Worm (Caenorhabditis elegans) whole organism, L4 larva: ENCODE results near the gene F08F1.3.
A peak's percentile ranks its signal among the peaks of the same experiment; 100 is the strongest.

Source experiments
- D1046.2 ChIP-seq: fragments of 200-800 bp; sonication (Bioruptor generic); IDR thresholded peaks from 2 replicates; pipeline ENCODE4 v1.3.6; 2022; ENCODE audit warnings: missing genetic modification characterization, missing compliant biosample characterization
- F49E8.2 ChIP-seq: sonication (generic microtip); optimal IDR thresholded peaks from 2 replicates; lab custom pipeline; 2016; ENCODE audit warnings: missing compliant biosample characterization, mild to moderate bottlenecking, missing genetic modification characterization, borderline replicate concordance
- R02D3.7 ChIP-seq: fragments of 150-350 bp; sonication (generic microtip); optimal IDR thresholded peaks from 3 replicates; lab custom pipeline; 2014; ENCODE audit warnings: missing biosample characterization, missing genetic modification characterization
- T20F7.1 ChIP-seq: fragments of 200-800 bp; sonication (Bioruptor generic); optimal IDR thresholded peaks from 2 replicates; lab custom pipeline; 2018; ENCODE audit warnings: mild to moderate bottlenecking, missing genetic modification characterization, missing compliant biosample characterization
- T26A8.4 ChIP-seq: fragments of 200-800 bp; sonication (Bioruptor generic); IDR thresholded peaks from 2 replicates; pipeline ENCODE4 v1.3.6; 2022; ENCODE audit warnings: missing genetic modification characterization, missing compliant biosample characterization
- Y105C5A.15 ChIP-seq: fragments of 200-800 bp; sonication (Bioruptor generic); IDR thresholded peaks from 2 replicates; pipeline ENCODE4 v1.3.6; 2022; ENCODE audit warnings: missing genetic modification characterization, missing compliant biosample characterization
- Y48G9A.11 ChIP-seq: fragments of 200-800 bp; sonication (Bioruptor generic); IDR thresholded peaks from 2 replicates; pipeline ENCODE4 v1.3.6; 2022; ENCODE audit warnings: missing genetic modification reagents, missing genetic modification characterization, missing compliant biosample characterization
- ZK546.5 ChIP-seq, 2 experiments: sonication (generic microtip); optimal IDR thresholded peaks; 2 replicates each; lab custom pipeline; 2017; ENCODE audit warnings: missing biosample characterization in 2 of 2, missing genetic modification characterization in 2 of 2
- aha-1 ChIP-seq: fragments of 150-350 bp; peaks from one replicate; lab custom pipeline; 2014; ENCODE audit warnings: missing biosample characterization, missing genetic modification characterization
- aly-2 ChIP-seq: sonication (generic microtip); optimal IDR thresholded peaks from 2 replicates; lab custom pipeline; 2018; ENCODE audit warnings: missing biosample characterization, missing genetic modification characterization
- ama-1 ChIP-seq: fragments of 150-350 bp; optimal IDR thresholded peaks from 2 replicates; lab custom pipeline; 2014; ENCODE audit warnings: inconsistent platforms, mixed read lengths
- arid-1 ChIP-seq: fragments of 200-800 bp; sonication (Bioruptor generic); conservative IDR thresholded peaks from 2 replicates; pipeline ENCODE4 v1.3.6; 2022; ENCODE audit warnings: missing genetic modification reagents, missing genetic modification characterization, missing compliant biosample characterization
- ceh-44 ChIP-seq: fragments of 200-800 bp; sonication (Bioruptor generic); IDR thresholded peaks from 2 replicates; pipeline ENCODE4 v1.3.6; 2022; ENCODE audit warnings: missing genetic modification reagents, missing genetic modification characterization, missing compliant biosample characterization
- ceh-62 ChIP-seq: sonication (generic microtip); optimal IDR thresholded peaks from 2 replicates; lab custom pipeline; 2017; ENCODE audit warnings: missing biosample characterization, missing genetic modification characterization
- ceh-82 ChIP-seq: sonication (generic microtip); optimal IDR thresholded peaks from 2 replicates; lab custom pipeline; 2017; ENCODE audit warnings: missing biosample characterization, missing genetic modification characterization
- ces-1 ChIP-seq: fragments of 150-350 bp; sonication (generic microtip); optimal IDR thresholded peaks from 4 replicates; lab custom pipeline; 2014; ENCODE audit warnings: missing biosample characterization, missing genetic modification reagents, missing genetic modification characterization
- cey-2 ChIP-seq: sonication (generic microtip); optimal IDR thresholded peaks from 3 replicates; lab custom pipeline; 2017; ENCODE audit warnings: missing genetic modification characterization, mild to moderate bottlenecking, missing compliant biosample characterization, antibody characterized with exemption, borderline replicate concordance; ENCODE audit not compliant: insufficient read depth
- daf-16 ChIP-seq, 3 experiments: sonication (generic microtip); optimal IDR thresholded peaks; 2 replicates each; lab custom pipeline; 2016 to 2017; ENCODE audit warnings: missing genetic modification characterization in 3 of 3, missing genetic modification reagents in 3 of 3, mild to moderate bottlenecking in 2 of 3, missing compliant biosample characterization in 2 of 3, missing biosample characterization in 1 of 3, moderate library complexity in 1 of 3
- daf-19 ChIP-seq: fragments of 200-800 bp; sonication (Bioruptor generic); conservative IDR thresholded peaks from 2 replicates; pipeline ENCODE4 v1.3.6; 2022; ENCODE audit warnings: missing genetic modification characterization, missing compliant biosample characterization
- dmd-6 ChIP-seq: fragments of 200-800 bp; sonication (Bioruptor generic); IDR thresholded peaks from 2 replicates; pipeline ENCODE4 v1.3.6; 2022; ENCODE audit warnings: missing genetic modification reagents, missing genetic modification characterization, missing compliant biosample characterization
- dmd-9 ChIP-seq: fragments of 200-800 bp; sonication (Bioruptor generic); IDR thresholded peaks from 2 replicates; pipeline ENCODE4 v1.3.6; 2022; ENCODE audit warnings: missing genetic modification reagents, missing genetic modification characterization, missing compliant biosample characterization
- dpl-1 ChIP-seq: fragments of 150-350 bp; optimal IDR thresholded peaks from 2 replicates; lab custom pipeline; 2014; ENCODE audit warnings: missing biosample characterization, missing genetic modification reagents, missing genetic modification characterization
- dve-1 ChIP-seq: sonication (generic microtip); optimal IDR thresholded peaks from 2 replicates; lab custom pipeline; 2017; ENCODE audit warnings: antibody characterized with exemption, mild to moderate bottlenecking, missing genetic modification characterization, missing compliant biosample characterization; ENCODE audit not compliant: insufficient read depth
- fos-1 ChIP-seq: fragments of 150-350 bp; optimal IDR thresholded peaks from 2 replicates; lab custom pipeline; 2014; ENCODE audit warnings: missing biosample characterization, missing genetic modification characterization
- gei-8 ChIP-seq: fragments of 200-800 bp; sonication (Bioruptor generic); optimal IDR thresholded peaks from 2 replicates; lab custom pipeline; 2018; ENCODE audit warnings: mild to moderate bottlenecking, missing genetic modification characterization, missing compliant biosample characterization
- hlh-11 ChIP-seq: fragments of 200-800 bp; sonication (Bioruptor generic); optimal IDR thresholded peaks from 2 replicates; lab custom pipeline; 2018; ENCODE audit warnings: mild to moderate bottlenecking, missing genetic modification characterization, missing compliant biosample characterization
- lin-1 ChIP-seq: fragments of 200-800 bp; sonication (Bioruptor generic); IDR thresholded peaks from 2 replicates; pipeline ENCODE4 v1.3.6; 2022; ENCODE audit warnings: missing genetic modification reagents, missing genetic modification characterization, missing compliant biosample characterization
- lin-13 ChIP-seq: fragments of 150-350 bp; optimal IDR thresholded peaks from 2 replicates; lab custom pipeline; 2014; ENCODE audit warnings: missing biosample characterization, missing genetic modification reagents, missing genetic modification characterization
- lin-15B ChIP-seq: fragments of 150-350 bp; sonication (generic microtip); optimal IDR thresholded peaks from 3 replicates; lab custom pipeline; 2014; ENCODE audit warnings: missing biosample characterization, missing genetic modification characterization
- lin-29 ChIP-seq: fragments of 200-800 bp; sonication (Bioruptor generic); IDR thresholded peaks from 2 replicates; pipeline ENCODE4 v1.3.6; 2022; ENCODE audit warnings: missing genetic modification reagents, missing genetic modification characterization, missing compliant biosample characterization
- lin-38 ChIP-seq: fragments of 200-800 bp; sonication (Bioruptor generic); IDR thresholded peaks from 2 replicates; pipeline ENCODE4 v1.3.6; 2022; ENCODE audit warnings: missing genetic modification reagents, missing genetic modification characterization, missing compliant biosample characterization
- lir-3 ChIP-seq: sonication (generic microtip); optimal IDR thresholded peaks from 2 replicates; lab custom pipeline; 2016; ENCODE audit warnings: mild to moderate bottlenecking, missing genetic modification characterization, missing compliant biosample characterization
- madf-9 ChIP-seq: fragments of 200-800 bp; sonication (Bioruptor generic); conservative IDR thresholded peaks from 2 replicates; pipeline ENCODE4 v1.3.6; 2022; ENCODE audit warnings: missing genetic modification reagents, missing genetic modification characterization, missing compliant biosample characterization
- nhr-10 ChIP-seq: fragments of 150-350 bp; optimal IDR thresholded peaks from 2 replicates; lab custom pipeline; 2014; ENCODE audit warnings: missing biosample characterization, missing genetic modification characterization
- nhr-102 ChIP-seq: sonication (generic microtip); optimal IDR thresholded peaks from 2 replicates; lab custom pipeline; 2016; ENCODE audit warnings: mild to moderate bottlenecking, missing genetic modification characterization, moderate library complexity, missing compliant biosample characterization
- nhr-111 ChIP-seq: fragments of 200-800 bp; sonication (Bioruptor generic); optimal IDR thresholded peaks from 2 replicates; lab custom pipeline; 2018; ENCODE audit warnings: mild to moderate bottlenecking, missing genetic modification characterization, missing compliant biosample characterization
- nhr-28 ChIP-seq: fragments of 150-350 bp; optimal IDR thresholded peaks from 2 replicates; lab custom pipeline; 2014; ENCODE audit warnings: missing biosample characterization, missing genetic modification characterization
- nhr-41 ChIP-seq: fragments of 200-800 bp; sonication (Bioruptor generic); IDR thresholded peaks from 2 replicates; pipeline ENCODE4 v1.3.6; 2022; ENCODE audit warnings: missing genetic modification reagents, missing genetic modification characterization, missing compliant biosample characterization
- pqm-1 ChIP-seq: sonication (generic microtip); optimal IDR thresholded peaks from 2 replicates; lab custom pipeline; 2017; ENCODE audit warnings: missing biosample characterization, missing genetic modification characterization
- saeg-2 ChIP-seq: fragments of 200-800 bp; sonication (Bioruptor generic); IDR thresholded peaks from 2 replicates; pipeline ENCODE4 v1.3.6; 2022; ENCODE audit warnings: missing genetic modification reagents, missing genetic modification characterization, missing compliant biosample characterization
- sdz-12 ChIP-seq: fragments of 200-800 bp; sonication (Bioruptor generic); optimal IDR thresholded peaks from 2 replicates; lab custom pipeline; 2018; ENCODE audit warnings: mild to moderate bottlenecking, missing genetic modification characterization, missing compliant biosample characterization
- skn-1 ChIP-seq: fragments of 150-350 bp; optimal IDR thresholded peaks from 2 replicates; lab custom pipeline; 2014; ENCODE audit warnings: missing biosample characterization, missing genetic modification characterization
- snpc-4 ChIP-seq: fragments of 150-350 bp; optimal IDR thresholded peaks from 2 replicates; lab custom pipeline; 2014; ENCODE audit warnings: missing biosample characterization, missing genetic modification characterization
- spr-1 ChIP-seq: sonication (generic microtip); optimal IDR thresholded peaks from 2 replicates; lab custom pipeline; 2016; ENCODE audit warnings: mild to moderate bottlenecking, missing genetic modification characterization, missing compliant biosample characterization
- tra-1 ChIP-seq: fragments of 200-800 bp; sonication (Bioruptor generic); IDR thresholded peaks from 2 replicates; pipeline ENCODE4 v1.3.6; 2022; ENCODE audit warnings: missing genetic modification reagents, missing genetic modification characterization, missing compliant biosample characterization
- unc-62 ChIP-seq, 3 experiments: fragments of 150-350 bp in 1 of 3; sonication (generic microtip); optimal IDR thresholded peaks in 2 of 3; peaks in 1 of 3; 1 replicate in 1 of 3; 2 replicates in 2 of 3; lab custom pipeline; 2014 to 2017; ENCODE audit warnings: missing biosample characterization in 3 of 3, missing genetic modification characterization in 3 of 3, missing genetic modification reagents in 3 of 3, missing genotype in 1 of 3
- vab-7 ChIP-seq: fragments of 200-800 bp; sonication (Bioruptor generic); IDR thresholded peaks from 2 replicates; pipeline ENCODE4 v1.3.6; 2022; ENCODE audit warnings: missing genetic modification reagents, missing genetic modification characterization, missing compliant biosample characterization
- zag-1 ChIP-seq: fragments of 150-350 bp; optimal IDR thresholded peaks from 2 replicates; lab custom pipeline; 2014; ENCODE audit warnings: missing biosample characterization, missing genetic modification characterization

Gene F08F1.3

DNA sequence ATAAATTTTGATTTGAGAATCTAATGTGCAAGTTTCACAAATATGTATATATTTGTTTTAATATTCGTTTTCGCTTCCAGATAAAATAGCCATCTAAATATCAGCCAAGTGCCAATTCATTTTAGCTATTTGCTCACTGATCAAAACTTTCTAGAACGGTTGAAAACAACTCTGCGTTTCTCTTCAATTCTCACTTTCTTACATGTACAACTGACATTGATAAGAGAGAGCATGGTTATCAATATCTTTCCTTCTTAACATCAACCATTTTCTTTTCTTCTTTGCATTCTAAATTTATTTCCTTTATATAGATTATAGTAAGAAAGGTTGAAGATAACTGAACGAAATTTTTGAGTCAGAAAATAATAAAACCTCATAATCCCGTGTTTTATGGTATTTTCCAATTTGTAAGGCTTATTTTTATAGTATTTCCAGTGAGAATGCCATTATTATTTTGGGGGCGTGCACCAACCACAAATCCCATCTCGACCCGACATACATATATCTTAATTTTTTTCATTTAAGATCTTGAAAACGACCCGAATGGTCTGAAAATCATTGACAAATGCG is at the start of gene F08F1.3:
Gene F08F1.3, plus strand, starts transcription at position 520 of the 570 bp plus-strand sequence.
- TF ChIP-seq dpl-1 (no peak), dve-1 (tag; lab: Kevin White, UChicago) (peak; percentile 78), nhr-28 (peak; percentile 52), dmd-6 (GFP tag; lab: Robert Waterston, UW) (peak; percentile 29; the same call in 1 of the 2 replicates), lin-29 (GFP tag; lab: Robert Waterston, UW) (no peak), sdz-12 (GFP tag; lab: Kevin White, UChicago) (no peak), tra-1 (GFP tag; lab: Robert Waterston, UW) (no peak), nhr-41 (GFP tag; lab: Robert Waterston, UW) (no peak), nhr-102 (no peak), pqm-1 (tag; lab: Kevin White, UChicago) (peak; percentile 80), nhr-10 (tag; lab: Kevin White, UChicago) (no peak), ceh-82 (tag; lab: Kevin White, UChicago) (no peak), hlh-11 (tag; lab: Kevin White, UChicago) (peak; percentile 21), skn-1 (tag; lab: Kevin White, UChicago) (no peak), daf-19 (no peak), daf-16 (GFP tag; optimal IDR thresholded peaks at IDR 0.05; lab: Kevin White, UChicago) (no peak), daf-16 (tag; optimal IDR thresholded peaks at IDR 0.05; lab: Kevin White, UChicago) (peak; percentile 83), ama-1 (lab: Kevin White, UChicago) (no peak)

DNA sequence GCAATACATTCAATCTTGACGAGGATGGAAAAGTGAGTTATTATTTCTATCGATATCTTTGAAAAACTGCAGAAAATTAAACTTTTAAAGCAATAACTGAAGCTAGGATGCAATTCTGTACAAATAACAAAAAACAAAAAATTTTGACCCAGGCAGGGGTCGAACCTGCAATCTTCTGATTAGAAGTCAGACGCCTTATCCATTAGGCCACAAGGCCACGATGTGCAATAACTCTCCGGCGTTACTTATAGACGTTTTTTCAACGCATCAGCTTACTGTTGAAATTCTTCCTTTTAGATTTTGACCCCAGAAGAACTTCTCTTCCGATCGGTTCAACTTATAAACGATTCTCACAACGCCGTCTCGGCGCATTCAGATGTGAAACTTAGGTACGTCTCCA is 47.0 kb upstream of the F08F1.3 start:
- TF ChIP-seq unc-62 (GFP tag; optimal IDR thresholded peaks at IDR 0.05 in 1 of 2; lab: Kevin White, UChicago) (no peak), unc-62 (tag; optimal IDR thresholded peaks at IDR 0.05; lab: Kevin White, UChicago) (no peak), lin-13 (GFP tag; lab: Kevin White, UChicago) (no peak), ces-1 (no peak), dve-1 (tag; lab: Kevin White, UChicago) (peak; percentile 3), spr-1 (no peak), ceh-82 (tag; lab: Kevin White, UChicago) (no peak), nhr-41 (GFP tag; lab: Robert Waterston, UW) (peak; percentile 43; the same call in 1 of the 2 replicates), arid-1 (GFP tag; lab: Robert Waterston, UW) (0 out of 2 replicates have a peak, but pooled peaks have one; percentile 30), ceh-62 (tag; lab: Kevin White, UChicago) (no peak), vab-7 (GFP tag; lab: Robert Waterston, UW) (peak; percentile 77), snpc-4 (tag; lab: Kevin White, UChicago) (no peak), lin-15B (tag; lab: Kevin White, UChicago) (no peak), aly-2 (no peak), Y48G9A.11 (GFP tag; lab: Robert Waterston, UW) (peak; percentile 70), D1046.2 (0 out of 2 replicates have a peak, but pooled peaks have one; percentile 13), F49E8.2 (tag; lab: Kevin White, UChicago) (peak; percentile 22), Y105C5A.15 (GFP tag; lab: Robert Waterston, UW) (peak; percentile 81; the same call in 1 of the 2 replicates), T20F7.1 (GFP tag; lab: Kevin White, UChicago) (peak; percentile 17), dmd-9 (GFP tag; lab: Robert Waterston, UW) (no peak), nhr-28 (no peak), lin-1 (GFP tag; lab: Robert Waterston, UW) (peak; percentile 47; the same call in 1 of the 2 replicates), fos-1 (no peak), tra-1 (GFP tag; lab: Robert Waterston, UW) (peak; percentile 85), zag-1 (no peak), gei-8 (GFP tag; lab: Kevin White, UChicago) (peak; percentile 29), ceh-44 (GFP tag; lab: Robert Waterston, UW) (peak; percentile 67; the same call in 1 of the 2 replicates), R02D3.7 (tag; lab: Kevin White, UChicago) (no peak), lir-3 (tag; lab: Kevin White, UChicago) (peak; percentile 17), ZK546.5 (tag; optimal IDR thresholded peaks at IDR 0.05; lab: Kevin White, UChicago) (no peak), nhr-111 (GFP tag; lab: Kevin White, UChicago) (peak; percentile 24), madf-9 (no peak), cey-2 (tag; lab: Kevin White, UChicago) (no peak), lin-38 (GFP tag; lab: Robert Waterston, UW) (peak; percentile 70), saeg-2 (GFP tag; lab: Robert Waterston, UW) (no peak), ama-1 (lab: Kevin White, UChicago) (no peak), aha-1 (peak; percentile 27), T26A8.4 (GFP tag; lab: Robert Waterston, UW) (peak; percentile 46)
